Worm (Caenorhabditis elegans) whole organism, L3 larva: ENCODE data around the gene cyp-33C3.

Source experiments
- ama-1 ChIP-seq: fragments of 150-350 bp; optimal IDR thresholded peaks from 2 replicates; lab custom pipeline; 2018
- fkh-10 ChIP-seq: sonication (generic microtip); optimal IDR thresholded peaks from 2 replicates; lab custom pipeline; 2017; ENCODE audit warnings: missing biosample characterization, missing genetic modification reagents, missing genetic modification characterization
- nhr-76 ChIP-seq: fragments of 150-350 bp; sonication (generic microtip); optimal IDR thresholded peaks from 5 replicates; lab custom pipeline; 2014; ENCODE audit warnings: missing biosample characterization, missing genetic modification characterization
- nhr-77 ChIP-seq: fragments of 150-350 bp; optimal IDR thresholded peaks from 2 replicates; lab custom pipeline; 2014; ENCODE audit warnings: missing biosample characterization, missing genetic modification characterization
- unc-62 ChIP-seq: fragments of 150-350 bp; sonication (generic microtip); optimal IDR thresholded peaks from 4 replicates; lab custom pipeline; 2014; ENCODE audit warnings: missing biosample characterization, missing genetic modification reagents, missing genetic modification characterization

DNA sequence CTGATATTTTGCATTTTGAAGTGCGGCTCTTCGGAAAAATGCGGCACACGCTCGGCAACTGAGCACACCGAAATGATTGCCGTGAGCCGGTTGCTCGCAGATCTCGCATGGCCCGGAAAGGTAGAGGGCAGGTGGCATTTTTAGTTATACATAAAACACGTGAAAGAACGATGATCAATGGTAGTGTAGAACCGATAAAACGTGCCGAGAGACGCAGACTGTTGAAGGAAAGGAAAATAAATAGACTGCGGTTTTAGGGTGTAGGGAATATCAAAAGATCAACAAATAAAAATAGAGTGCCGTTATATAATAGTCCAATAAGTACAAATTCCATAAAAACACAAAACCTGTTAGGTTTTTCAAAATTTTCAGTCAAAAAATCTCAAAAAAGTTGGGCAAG is 30.6 kb upstream of the cyp-33C3 start, which contains the start of gene nhr-133:
- TF ChIP-seq unc-62 (GFP tag; lab: Kevin White, UChicago) (no peak), nhr-77 (no peak), ama-1 (lab: Kevin White, UChicago) (no peak), nhr-76 (no peak), fkh-10 (no peak)
